Fruit fly (Drosophila melanogaster): Measurements from ENCODE around the gene Axs.

The Axs gene

dm6 chrX:16691440-16691839, 7.7 kb upstream of the Axs start (continued):
- TF ChIP-seq CG4730 (GFP tag; IDR thresholded peaks at IDR 0.05) (peak; percentile 68), CG6683 (GFP tag; optimal IDR thresholded peaks at IDR 0.05) (peak; percentile 25), slbo (GFP tag; IDR thresholded peaks at IDR 0.05) (peak; percentile 82), CG6689 (GFP tag; IDR thresholded peaks at IDR 0.05) (peak; percentile 89), CG17912 (GFP tag; optimal IDR thresholded peaks at IDR 0.05) (no peak), hth (optimal IDR thresholded peaks at IDR 0.05) (no peak), vfl (GFP tag; optimal IDR thresholded peaks at IDR 0.05) (peak; percentile 32), CG11398 (GFP tag; optimal IDR thresholded peaks at IDR 0.05) (peak; percentile 84), tx (GFP tag; optimal IDR thresholded peaks at IDR 0.05) (peak; percentile 78), Side (GFP tag; optimal IDR thresholded peaks at IDR 0.05) (peak; percentile 83), crc (GFP tag; optimal IDR thresholded peaks at IDR 0.05) (peak; percentile 66), CG33213 (GFP tag; optimal IDR thresholded peaks at IDR 0.05) (peak; percentile 79), grau (tag; optimal IDR thresholded peaks at IDR 0.05) (peak; percentile 79), mld (GFP tag; IDR thresholded peaks at IDR 0.05; ENCODE audit: partially characterized antibody) (no peak), croc (GFP tag; conservative IDR thresholded peaks at IDR 0.05) (peak; percentile 83), jing (GFP tag; optimal IDR thresholded peaks at IDR 0.05) (peak; percentile 89), tup (GFP tag; optimal IDR thresholded peaks at IDR 0.05) (peak; percentile 79), zf30C (GFP tag; optimal IDR thresholded peaks at IDR 0.05) (no peak), Dip3 (GFP tag; optimal IDR thresholded peaks at IDR 0.05) (peak; percentile 66), CTCF (GFP tag; optimal IDR thresholded peaks at IDR 0.05) (peak; percentile 49), Adf1 (GFP tag; IDR thresholded peaks at IDR 0.05) (no peak; the same call in 1 of the 2 replicates), gsb (GFP tag; IDR thresholded peaks at IDR 0.05) (peak; percentile 61; the same call in 1 of the 2 replicates), CG17359 (tag; optimal IDR thresholded peaks at IDR 0.05) (peak; percentile 89), CG2889 (GFP tag; IDR thresholded peaks at IDR 0.05) (peak; percentile 84), CG10147 (GFP tag; optimal IDR thresholded peaks at IDR 0.05) (peak; percentile 67), CG31365 (tag; optimal IDR thresholded peaks at IDR 0.05) (peak; percentile 61), eve (GFP tag; optimal IDR thresholded peaks at IDR 0.05) (peak in 1 of 2 experiments; percentile 93), CG10267 (tag; optimal IDR thresholded peaks at IDR 0.05) (peak; percentile 78), seq (GFP tag; IDR thresholded peaks at IDR 0.05) (peak; percentile 84), CG4854 (GFP tag; optimal IDR thresholded peaks at IDR 0.05) (peak; percentile 70), Xbp1 (GFP tag; optimal IDR thresholded peaks at IDR 0.05) (peak; percentile 90), CG18476 (GFP tag; optimal IDR thresholded peaks at IDR 0.05) (peak; percentile 69), dmrt99B (tag; optimal IDR thresholded peaks at IDR 0.05) (peak; percentile 89), her (GFP tag; optimal IDR thresholded peaks at IDR 0.05) (peak; percentile 77), zfh2 (GFP tag; optimal IDR thresholded peaks at IDR 0.05) (peak; percentile 33), CG10654 (GFP tag; optimal IDR thresholded peaks at IDR 0.05) (peak; percentile 84), B-H2 (GFP tag; optimal IDR thresholded peaks at IDR 0.05) (no peak), Hr3 (GFP tag; optimal IDR thresholded peaks at IDR 0.05) (peak; percentile 78), twi (tag; optimal IDR thresholded peaks at IDR 0.05) (peak; percentile 68), Lim3 (GFP tag; IDR thresholded peaks at IDR 0.05) (peak; percentile 46; the same call in 1 of the 2 replicates), ato (GFP tag; IDR thresholded peaks at IDR 0.05; ENCODE audit: partially characterized antibody) (no peak), CG8944 (GFP tag; optimal IDR thresholded peaks at IDR 0.05) (peak; percentile 84), luna (GFP tag; optimal IDR thresholded peaks at IDR 0.05) (no peak), CG18764 (GFP tag; optimal IDR thresholded peaks at IDR 0.05) (peak; percentile 81), btn (GFP tag; optimal IDR thresholded peaks at IDR 0.05) (peak; percentile 81), Doc3 (GFP tag; IDR thresholded peaks at IDR 0.05; ENCODE audit: partially characterized antibody) (no peak), D (optimal IDR thresholded peaks at IDR 0.05) (no peak), D (GFP tag; optimal IDR thresholded peaks at IDR 0.05) (peak; percentile 88), danr (GFP tag; IDR thresholded peaks at IDR 0.05) (peak; percentile 75), CG11247 (GFP tag; IDR thresholded peaks at IDR 0.05) (peak; percentile 76), nau (GFP tag; optimal IDR thresholded peaks at IDR 0.05) (peak; percentile 73), prd (optimal IDR thresholded peaks at IDR 0.05) (no peak), prd (GFP tag; IDR thresholded peaks at IDR 0.05) (peak; percentile 91)

Data from whole organism, embryonic.